Worm (Caenorhabditis elegans): Measurements from ENCODE around the gene T03F6.10.

The T03F6.10 gene

DNA sequence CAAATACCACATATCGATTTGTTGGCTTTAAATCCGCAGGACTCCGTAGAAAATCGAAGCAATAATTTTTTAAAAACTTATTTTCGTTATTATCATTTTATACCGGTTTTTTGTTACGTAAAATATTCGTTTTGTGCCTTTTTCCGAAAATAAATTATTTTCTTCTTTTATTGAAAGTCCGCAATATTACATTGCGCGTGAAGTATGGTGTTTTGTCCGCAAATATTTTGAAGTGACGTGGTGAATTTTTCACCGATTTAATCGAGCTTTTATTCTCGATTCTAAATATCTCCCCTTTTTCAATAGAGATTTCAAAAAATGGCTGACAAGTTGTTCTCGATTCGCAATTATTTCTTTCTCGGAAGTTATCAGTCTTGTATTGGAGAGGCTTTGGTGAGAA lies 47.9 kb upstream of the T03F6.10 start, which contains the start of gene cope-1 (continued):
- TF ChIP-seq lin-13 (GFP tag; optimal IDR thresholded peaks at IDR 0.05) (no peak), hpl-2 (GFP tag; optimal IDR thresholded peaks at IDR 0.05) (no peak), lsy-2 (tag; optimal IDR thresholded peaks at IDR 0.05) (peak; percentile 22 to 69), C34B4.2 (tag; optimal IDR thresholded peaks at IDR 0.05) (no peak), fkh-4 (tag; optimal IDR thresholded peaks at IDR 0.05; ENCODE audit: borderline replicate concordance) (no peak), zip-4 (GFP tag; optimal IDR thresholded peaks at IDR 0.05) (no peak), nhr-90 (tag; optimal IDR thresholded peaks at IDR 0.05; ENCODE audit: poor library complexity) (no peak), hlh-4 (tag; optimal IDR thresholded peaks at IDR 0.05) (no peak), egl-27 (tag; optimal IDR thresholded peaks at IDR 0.05) (no peak), sup-37 (GFP tag; optimal IDR thresholded peaks at IDR 0.05) (no peak), aly-2 (tag; optimal IDR thresholded peaks at IDR 0.05) (no peak), xbp-1 (tag; optimal IDR thresholded peaks at IDR 0.05) (peak; percentile 20), snu-23 (GFP tag; optimal IDR thresholded peaks at IDR 0.05) (peak; percentile 44), ztf-11 (tag; optimal IDR thresholded peaks at IDR 0.05) (no peak), F16B12.6 (tag; optimal IDR thresholded peaks at IDR 0.05) (peak; percentile 81), lin-35 (GFP tag; optimal IDR thresholded peaks at IDR 0.05) (peak; percentile 49 to 55), mep-1 (tag; optimal IDR thresholded peaks at IDR 0.05) (peak; percentile 32), unc-62 (GFP tag; optimal IDR thresholded peaks at IDR 0.05) (no peak), swsn-7 (tag; optimal IDR thresholded peaks at IDR 0.05) (peak; percentile 11), ceh-88 (GFP tag; IDR thresholded peaks at IDR 0.05) (no peak), nhr-71 (tag; optimal IDR thresholded peaks at IDR 0.05) (peak; percentile 30), mef-2 (tag; optimal IDR thresholded peaks at IDR 0.05) (no peak), alr-1 (tag; optimal IDR thresholded peaks at IDR 0.05; ENCODE audit: borderline replicate concordance) (no peak), grh-1 (GFP tag; IDR thresholded peaks at IDR 0.05) (no peak), Y116A8C.19 (tag; optimal IDR thresholded peaks at IDR 0.05; ENCODE audit: borderline replicate concordance) (no peak), efl-3 (GFP tag; optimal IDR thresholded peaks at IDR 0.05) (no peak), aha-1 (tag; optimal IDR thresholded peaks at IDR 0.05) (no peak), unc-86 (tag; optimal IDR thresholded peaks at IDR 0.05) (no peak), unc-130 (tag; optimal IDR thresholded peaks at IDR 0.05) (no peak)

- peak; percentile 82 for TF ChIP-seq blmp-1 (tag; optimal IDR thresholded peaks at IDR 0.05)
- no peak for TF ChIP-seq C04F5.9 (tag; optimal IDR thresholded peaks at IDR 0.05)
- no peak for TF ChIP-seq pqm-1 (tag; optimal IDR thresholded peaks at IDR 0.05)
- TF ChIP-seq sox-4 (tag; optimal IDR thresholded peaks at IDR 0.05), result no peak
- peak; percentile 50 for TF ChIP-seq lir-3 (tag; optimal IDR thresholded peaks at IDR 0.05; ENCODE audit: poor library complexity)
- TF ChIP-seq aha-1 (tag; optimal IDR thresholded peaks at IDR 0.05), result no peak
- TF ChIP-seq mef-2 (tag; optimal IDR thresholded peaks at IDR 0.05), result no peak
- TF ChIP-seq fos-1 (tag; optimal IDR thresholded peaks at IDR 0.05), result peak; percentile 2
- peak in 3 of 6 experiments; percentile 40 to 89 (median 45) for TF ChIP-seq elt-3 (tag; optimal IDR thresholded peaks at IDR 0.05)
- peak; percentile 10 for TF ChIP-seq mep-1 (tag; optimal IDR thresholded peaks at IDR 0.05)
- TF ChIP-seq pag-3 (tag; optimal IDR thresholded peaks at IDR 0.05; ENCODE audit: borderline replicate concordance, insufficient read depth), result no peak
- no peak for TF ChIP-seq efl-3 (GFP tag; optimal IDR thresholded peaks at IDR 0.05)
- peak; percentile 71 for TF ChIP-seq nhr-85 (tag)
- no peak for TF ChIP-seq C34B4.2 (tag; optimal IDR thresholded peaks at IDR 0.05)
- TF ChIP-seq fkh-8 (tag; optimal IDR thresholded peaks at IDR 0.05), result peak; percentile 7
- TF ChIP-seq C16A3.4 (tag; optimal IDR thresholded peaks at IDR 0.05), result peak; percentile 95
- TF ChIP-seq ces-1 (GFP tag; optimal IDR thresholded peaks at IDR 0.05), result no peak
- no peak for TF ChIP-seq hlh-17 (GFP tag; optimal IDR thresholded peaks at IDR 0.05; ENCODE audit: borderline replicate concordance)
- peak; percentile 50 for TF ChIP-seq rnt-1 (tag; optimal IDR thresholded peaks at IDR 0.05)
- TF ChIP-seq isw-1 (GFP tag; IDR thresholded peaks at IDR 0.05), result no peak
- no peak for TF ChIP-seq tlp-1 (tag; optimal IDR thresholded peaks at IDR 0.05)
- no peak for TF ChIP-seq grh-1 (GFP tag; IDR thresholded peaks at IDR 0.05)
- no peak for TF ChIP-seq zip-4 (GFP tag; optimal IDR thresholded peaks at IDR 0.05)
- TF ChIP-seq nhr-12 (tag; optimal IDR thresholded peaks at IDR 0.05), result no peak
- peak; percentile 2 for TF ChIP-seq tbx-2 (tag; optimal IDR thresholded peaks at IDR 0.05)
- TF ChIP-seq ceh-8 (GFP tag; optimal IDR thresholded peaks at IDR 0.05), result no peak
- TF ChIP-seq vab-15 (tag; optimal IDR thresholded peaks at IDR 0.05), result peak; percentile 26
- peak; percentile 49 for TF ChIP-seq nhr-47 (tag; optimal IDR thresholded peaks at IDR 0.05)
- no peak for TF ChIP-seq unc-98 (GFP tag; IDR thresholded peaks at IDR 0.05)
- TF ChIP-seq nhr-90 (tag; optimal IDR thresholded peaks at IDR 0.05; ENCODE audit: poor library complexity), result peak; percentile 52
Observed at ce11 chrIII:13423414-13423813, 45.3 kb upstream of the T03F6.10 start, which contains the start of gene exo-1. Gene exo-1 (plus strand): TSS chrIII:13423514.
